Worm (Caenorhabditis elegans) whole organism, L4 larva: ENCODE measurements around the gene B0507.8.

Experiments
- T20F7.1 ChIP-seq: fragments of 200-800 bp; sonication (Bioruptor generic); optimal IDR thresholded peaks from 2 replicates; lab custom pipeline; 2018; ENCODE audit warnings: mild to moderate bottlenecking, missing genetic modification characterization, missing compliant biosample characterization
- T26A8.4 ChIP-seq: fragments of 200-800 bp; sonication (Bioruptor generic); IDR thresholded peaks from 2 replicates; pipeline ENCODE4 v1.3.6; 2022; ENCODE audit warnings: missing genetic modification characterization, missing compliant biosample characterization
- Y75B8A.6 ChIP-seq: fragments of 200-800 bp; sonication (Bioruptor generic); IDR thresholded peaks from 2 replicates; pipeline ENCODE4 v1.3.6; 2022; ENCODE audit warnings: missing genetic modification reagents, missing genetic modification characterization, missing compliant biosample characterization
- ZK337.2 ChIP-seq: fragments of 200-800 bp; sonication (Bioruptor generic); IDR thresholded peaks from 2 replicates; pipeline ENCODE4 v1.3.6; 2022; ENCODE audit warnings: missing genetic modification reagents, missing genetic modification characterization, missing compliant biosample characterization
- ceh-20 ChIP-seq: fragments of 200-800 bp; sonication (Bioruptor generic); IDR thresholded peaks from 2 replicates; pipeline ENCODE4 v1.3.6; 2022; ENCODE audit warnings: missing genetic modification reagents, missing genetic modification characterization, missing compliant biosample characterization
- ceh-62 ChIP-seq: sonication (generic microtip); optimal IDR thresholded peaks from 2 replicates; lab custom pipeline; 2017; ENCODE audit warnings: missing biosample characterization, missing genetic modification characterization
- ceh-82 ChIP-seq: sonication (generic microtip); optimal IDR thresholded peaks from 2 replicates; lab custom pipeline; 2017; ENCODE audit warnings: missing biosample characterization, missing genetic modification characterization
- ctbp-1 ChIP-seq: fragments of 200-800 bp; sonication (Bioruptor generic); IDR thresholded peaks from 2 replicates; pipeline ENCODE4 v1.3.6; 2022; ENCODE audit warnings: missing genetic modification reagents, missing genetic modification characterization, missing compliant biosample characterization
- daf-16 ChIP-seq, 3 experiments: sonication (generic microtip); optimal IDR thresholded peaks; 2 replicates each; lab custom pipeline; 2016 to 2017; ENCODE audit warnings: missing genetic modification characterization in 3 of 3, missing genetic modification reagents in 3 of 3, mild to moderate bottlenecking in 2 of 3, missing compliant biosample characterization in 2 of 3, missing biosample characterization in 1 of 3, moderate library complexity in 1 of 3
- dve-1 ChIP-seq: sonication (generic microtip); optimal IDR thresholded peaks from 2 replicates; lab custom pipeline; 2017; ENCODE audit warnings: antibody characterized with exemption, mild to moderate bottlenecking, missing genetic modification characterization, missing compliant biosample characterization; ENCODE audit not compliant: insufficient read depth
- fkh-10 ChIP-seq: fragments of 150-350 bp; optimal IDR thresholded peaks from 2 replicates; lab custom pipeline; 2014; ENCODE audit warnings: missing biosample characterization, missing genetic modification reagents, missing genetic modification characterization
- fos-1 ChIP-seq: fragments of 150-350 bp; optimal IDR thresholded peaks from 2 replicates; lab custom pipeline; 2014; ENCODE audit warnings: missing biosample characterization, missing genetic modification characterization
- hlh-11 ChIP-seq: fragments of 200-800 bp; sonication (Bioruptor generic); optimal IDR thresholded peaks from 2 replicates; lab custom pipeline; 2018; ENCODE audit warnings: mild to moderate bottlenecking, missing genetic modification characterization, missing compliant biosample characterization
- hlh-30 ChIP-seq: sonication (generic microtip); optimal IDR thresholded peaks from 2 replicates; lab custom pipeline; 2017; ENCODE audit warnings: antibody characterized with exemption, mild to moderate bottlenecking, missing genetic modification characterization, missing compliant biosample characterization; ENCODE audit not compliant: insufficient read depth
- jun-1 ChIP-seq: fragments of 150-350 bp; optimal IDR thresholded peaks from 2 replicates; lab custom pipeline; 2014; ENCODE audit warnings: missing biosample characterization, missing genetic modification reagents, missing genetic modification characterization
- lin-13 ChIP-seq: fragments of 150-350 bp; optimal IDR thresholded peaks from 2 replicates; lab custom pipeline; 2014; ENCODE audit warnings: missing biosample characterization, missing genetic modification reagents, missing genetic modification characterization
- lin-15B ChIP-seq: fragments of 150-350 bp; sonication (generic microtip); optimal IDR thresholded peaks from 3 replicates; lab custom pipeline; 2014; ENCODE audit warnings: missing biosample characterization, missing genetic modification characterization
- lin-38 ChIP-seq: fragments of 200-800 bp; sonication (Bioruptor generic); IDR thresholded peaks from 2 replicates; pipeline ENCODE4 v1.3.6; 2022; ENCODE audit warnings: missing genetic modification reagents, missing genetic modification characterization, missing compliant biosample characterization
- lir-3 ChIP-seq: sonication (generic microtip); optimal IDR thresholded peaks from 2 replicates; lab custom pipeline; 2016; ENCODE audit warnings: mild to moderate bottlenecking, missing genetic modification characterization, missing compliant biosample characterization
- madf-5 ChIP-seq, 2 experiments: fragments of 200-800 bp; sonication (Bioruptor generic); IDR thresholded peaks; 2 replicates each; pipeline ENCODE4 v1.3.6; 2022; ENCODE audit warnings: missing compliant biosample characterization in 2 of 2, missing genetic modification characterization in 2 of 2
- madf-9 ChIP-seq: fragments of 200-800 bp; sonication (Bioruptor generic); conservative IDR thresholded peaks from 2 replicates; pipeline ENCODE4 v1.3.6; 2022; ENCODE audit warnings: missing genetic modification reagents, missing genetic modification characterization, missing compliant biosample characterization
- mdt-29 ChIP-seq: fragments of 200-800 bp; sonication (Bioruptor generic); IDR thresholded peaks from 2 replicates; pipeline ENCODE4 v1.3.6; 2022; ENCODE audit warnings: missing genetic modification reagents, missing genetic modification characterization, missing compliant biosample characterization
- mep-1 ChIP-seq: fragments of 150-350 bp; sonication (generic microtip); optimal IDR thresholded peaks from 3 replicates; lab custom pipeline; 2014; ENCODE audit warnings: missing biosample characterization, missing genetic modification characterization
- mes-2 ChIP-seq: sonication (generic microtip); optimal IDR thresholded peaks from 2 replicates; lab custom pipeline; 2016; ENCODE audit warnings: missing genotype, mild to moderate bottlenecking, missing genetic modification characterization, missing compliant biosample characterization; ENCODE audit not compliant: poor library complexity, severe bottlenecking
- mxl-2 ChIP-seq: fragments of 200-800 bp; sonication (Bioruptor generic); conservative IDR thresholded peaks from 2 replicates; pipeline ENCODE4 v1.3.6; 2022; ENCODE audit warnings: missing genetic modification reagents, missing genetic modification characterization, missing compliant biosample characterization
- mxl-3 ChIP-seq: fragments of 200-800 bp; sonication (Bioruptor generic); optimal IDR thresholded peaks from 2 replicates; lab custom pipeline; 2018; ENCODE audit warnings: mild to moderate bottlenecking, missing genetic modification characterization, missing compliant biosample characterization
- nhr-28 ChIP-seq: fragments of 150-350 bp; optimal IDR thresholded peaks from 2 replicates; lab custom pipeline; 2014; ENCODE audit warnings: missing biosample characterization, missing genetic modification characterization
- nhr-41 ChIP-seq: fragments of 200-800 bp; sonication (Bioruptor generic); IDR thresholded peaks from 2 replicates; pipeline ENCODE4 v1.3.6; 2022; ENCODE audit warnings: missing genetic modification reagents, missing genetic modification characterization, missing compliant biosample characterization
- nhr-42 ChIP-seq: fragments of 200-800 bp; sonication (Bioruptor generic); IDR thresholded peaks from 2 replicates; pipeline ENCODE4 v1.3.6; 2022; ENCODE audit warnings: missing genetic modification characterization, missing compliant biosample characterization
- nhr-76 ChIP-seq: fragments of 150-350 bp; optimal IDR thresholded peaks from 2 replicates; lab custom pipeline; 2014; ENCODE audit warnings: missing biosample characterization, missing genetic modification characterization
- php-3 ChIP-seq: fragments of 200-800 bp; sonication (Bioruptor generic); IDR thresholded peaks from 2 replicates; pipeline ENCODE4 v1.3.6; 2022; ENCODE audit warnings: missing genetic modification reagents, missing genetic modification characterization, missing compliant biosample characterization
- pqm-1 ChIP-seq: sonication (generic microtip); optimal IDR thresholded peaks from 2 replicates; lab custom pipeline; 2017; ENCODE audit warnings: missing biosample characterization, missing genetic modification characterization
- set-16 ChIP-seq: fragments of 200-800 bp; sonication (Bioruptor generic); IDR thresholded peaks from 2 replicates; pipeline ENCODE4 v1.3.6; 2022; ENCODE audit warnings: missing genetic modification reagents, missing genetic modification characterization, missing compliant biosample characterization
- skn-1 ChIP-seq: fragments of 150-350 bp; optimal IDR thresholded peaks from 2 replicates; lab custom pipeline; 2014; ENCODE audit warnings: missing biosample characterization, missing genetic modification characterization
- snpc-1.2 ChIP-seq: fragments of 200-800 bp; sonication (Bioruptor generic); IDR thresholded peaks from 2 replicates; pipeline ENCODE4 v1.3.6; 2022; ENCODE audit warnings: missing genetic modification reagents, missing genetic modification characterization, missing compliant biosample characterization
- tra-1 ChIP-seq: fragments of 200-800 bp; sonication (Bioruptor generic); IDR thresholded peaks from 2 replicates; pipeline ENCODE4 v1.3.6; 2022; ENCODE audit warnings: missing genetic modification reagents, missing genetic modification characterization, missing compliant biosample characterization
- unc-130 ChIP-seq: sonication (generic microtip); optimal IDR thresholded peaks from 2 replicates; lab custom pipeline; 2016; ENCODE audit warnings: missing genetic modification reagents, missing genetic modification characterization, missing compliant biosample characterization
- unc-62 ChIP-seq, 3 experiments: fragments of 150-350 bp in 1 of 3; sonication (generic microtip); optimal IDR thresholded peaks in 2 of 3; peaks in 1 of 3; 1 replicate in 1 of 3; 2 replicates in 2 of 3; lab custom pipeline; 2014 to 2017; ENCODE audit warnings: missing biosample characterization in 3 of 3, missing genetic modification characterization in 3 of 3, missing genetic modification reagents in 3 of 3, missing genotype in 1 of 3
- zag-1 ChIP-seq: fragments of 150-350 bp; optimal IDR thresholded peaks from 2 replicates; lab custom pipeline; 2014; ENCODE audit warnings: missing biosample characterization, missing genetic modification characterization
- zip-11 ChIP-seq: fragments of 200-800 bp; sonication (Bioruptor generic); IDR thresholded peaks from 2 replicates; pipeline ENCODE4 v1.3.6; 2022; ENCODE audit warnings: missing genetic modification characterization, missing compliant biosample characterization

B0507.8 gene

DNA sequence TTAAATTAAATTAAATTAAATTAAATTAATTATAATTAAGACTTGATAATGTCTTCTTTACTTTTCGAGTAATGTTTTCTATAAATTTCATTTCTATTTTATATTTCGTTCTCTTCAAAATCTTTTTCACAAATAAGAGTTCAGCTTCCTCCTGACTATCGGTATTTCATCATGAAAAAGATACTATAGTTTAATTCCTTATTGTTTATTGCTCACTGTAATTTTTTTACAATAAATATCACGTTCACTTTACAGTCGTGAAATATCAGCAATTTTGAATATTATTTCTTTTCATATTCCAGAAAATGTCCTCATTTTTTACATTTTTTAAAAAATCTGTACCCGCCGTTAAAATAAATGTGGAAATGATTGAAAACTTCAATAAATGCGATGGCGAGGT, 26.4 kb downstream of the B0507.8 start, which contains the start of gene ZC196.3:
Gene ZC196.3 (plus strand): TSS at position 301 of the 400 bp plus-strand sequence.
- TF ChIP-seq nhr-76: no peak
- no peak for TF ChIP-seq ceh-62 (tag; lab: Kevin White, UChicago)
- no peak for TF ChIP-seq mxl-2 (GFP tag; lab: Robert Waterston, UW)
- TF ChIP-seq hlh-30 (tag; lab: Kevin White, UChicago): no peak
- TF ChIP-seq zip-11 (GFP tag; lab: Robert Waterston, UW): no peak

DNA sequence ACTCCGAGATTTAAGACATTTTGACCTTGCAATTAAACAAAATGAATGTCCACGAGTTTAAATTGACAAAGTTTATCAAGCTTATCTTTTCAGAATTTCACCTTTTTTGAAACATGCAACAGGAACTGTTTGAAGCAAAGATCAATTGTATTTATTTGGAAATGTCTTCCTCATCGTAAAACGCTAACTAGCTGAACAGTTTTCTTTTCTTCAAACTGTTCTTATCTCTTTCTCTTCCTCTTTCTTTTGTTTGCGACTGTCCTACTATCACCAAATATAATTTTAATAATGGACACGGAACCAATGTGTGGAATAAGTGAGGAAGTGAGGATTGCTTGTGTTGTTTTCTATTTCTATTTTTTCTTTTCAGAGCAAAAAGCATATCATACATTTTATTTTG, 29.8 kb downstream of the B0507.8 start, which contains the start of gene ZC196.4:
Gene ZC196.4 (plus strand): TSS at position 173 of the 400 bp plus-strand sequence.
- TF ChIP-seq ctbp-1: no peak
- no peak for TF ChIP-seq madf-5 (GFP tag; IDR thresholded peaks at IDR 0.05; lab: Robert Waterston, UW)
- TF ChIP-seq ZK337.2: no peak
- peak; percentile 39 for TF ChIP-seq dve-1 (tag; lab: Kevin White, UChicago)
- peak; percentile 16 for TF ChIP-seq nhr-28 (tag; lab: Kevin White, UChicago)
- TF ChIP-seq jun-1 (tag; lab: Kevin White, UChicago): no peak
- TF ChIP-seq pqm-1 (tag; lab: Kevin White, UChicago): peak; percentile 76
- TF ChIP-seq T20F7.1 (GFP tag; lab: Kevin White, UChicago): no peak
- no peak for TF ChIP-seq lin-15B
- TF ChIP-seq daf-16 (GFP tag; optimal IDR thresholded peaks at IDR 0.05; lab: Kevin White, UChicago): no peak
- TF ChIP-seq daf-16 (tag; optimal IDR thresholded peaks at IDR 0.05; lab: Kevin White, UChicago): peak; percentile 74
- no peak for TF ChIP-seq lir-3 (tag; lab: Kevin White, UChicago)
- no peak for TF ChIP-seq skn-1

DNA sequence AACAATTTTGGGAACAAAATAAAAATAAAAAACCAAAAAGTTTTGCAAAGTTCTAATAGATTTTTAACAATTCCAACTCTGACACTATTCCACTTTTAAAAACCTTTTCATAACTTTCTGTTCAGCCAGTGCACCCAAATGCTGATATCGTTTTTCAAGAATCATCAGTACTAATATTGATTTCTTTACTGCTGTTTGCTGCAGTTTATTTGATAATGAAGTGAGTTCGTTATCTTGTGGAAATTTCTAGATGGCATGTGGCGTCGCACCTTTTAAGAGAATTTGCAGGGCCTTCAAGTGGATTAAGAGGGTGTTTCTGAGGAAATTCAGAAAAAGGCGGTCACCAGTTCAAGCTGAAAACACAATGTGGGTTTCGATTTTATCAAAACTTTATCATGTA, 31.8 kb downstream of the B0507.8 start:
- TF ChIP-seq skn-1 (no peak), nhr-28 (tag; lab: Kevin White, UChicago) (peak; percentile 3), daf-16 (GFP tag; optimal IDR thresholded peaks at IDR 0.05; lab: Kevin White, UChicago) (no peak), daf-16 (tag; optimal IDR thresholded peaks at IDR 0.05; lab: Kevin White, UChicago) (peak; percentile 64), pqm-1 (tag; lab: Kevin White, UChicago) (peak; percentile 41), lin-38 (GFP tag; lab: Robert Waterston, UW) (no peak), dve-1 (tag; lab: Kevin White, UChicago) (peak; percentile 27)

DNA sequence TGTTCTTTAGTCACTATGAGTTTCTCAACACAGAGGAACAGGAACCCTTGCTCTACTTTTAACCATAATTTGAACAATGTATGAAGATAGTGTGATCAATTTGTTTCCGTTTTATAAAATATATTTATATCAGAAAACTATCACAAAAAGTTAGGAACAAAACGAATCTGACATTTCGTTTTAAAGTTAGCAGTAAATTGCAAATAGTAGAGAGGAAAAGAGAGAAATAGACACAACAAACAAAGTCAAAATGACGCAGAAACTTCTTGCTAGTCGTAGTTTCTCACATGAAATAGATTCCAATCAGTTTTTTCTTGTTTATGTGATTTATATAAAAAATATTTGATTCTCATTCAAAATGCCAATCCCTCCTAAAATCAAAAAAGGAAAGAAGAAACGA, 33.7 kb downstream of the B0507.8 start, which contains the start of gene ZC196.5:
Gene ZC196.5 (plus strand): TSS at position 301 of the 400 bp plus-strand sequence.
- TF ChIP-seq ceh-20 (GFP tag; lab: Robert Waterston, UW): no peak
- peak in 1 of 2 experiments; percentile 60 for TF ChIP-seq unc-62 (GFP tag; optimal IDR thresholded peaks at IDR 0.05 in 1 of 2; lab: Kevin White, UChicago)
- TF ChIP-seq unc-62 (tag; optimal IDR thresholded peaks at IDR 0.05; lab: Kevin White, UChicago): no peak

- TF ChIP-seq unc-130 (no peak), zag-1 (tag; lab: Kevin White, UChicago) (no peak), hlh-11 (no peak), nhr-42 (GFP tag; lab: Robert Waterston, UW) (no peak), snpc-1.2 (GFP tag; lab: Robert Waterston, UW) (no peak), Y75B8A.6 (no peak), ceh-82 (no peak), lin-13 (GFP tag; lab: Kevin White, UChicago) (no peak), fos-1 (tag; lab: Kevin White, UChicago) (no peak), set-16 (GFP tag; lab: Robert Waterston, UW) (no peak), mes-2 (no peak), mxl-3 (no peak), nhr-41 (GFP tag; lab: Robert Waterston, UW) (no peak), madf-9 (GFP tag; lab: Robert Waterston, UW) (no peak), mep-1 (tag; lab: Kevin White, UChicago) (no peak), fkh-10 (no peak), tra-1 (GFP tag; lab: Robert Waterston, UW) (no peak), php-3 (GFP tag; lab: Robert Waterston, UW) (no peak), T26A8.4 (GFP tag; lab: Robert Waterston, UW) (no peak), mdt-29 (no peak)
These were observed 35.7 kb downstream of the B0507.8 start, which contains the start of gene ZC196.9 for ce11 chrV:8727077-8727476. Gene ZC196.9 (minus strand): TSS chrV:8727177.
